Worm (Caenorhabditis elegans) whole organism, L3 larva: Measurements from ENCODE around the gene K10C9.7.

ENCODE experiments used
- ceh-28 ChIP-seq: fragments of 150-350 bp; optimal IDR thresholded peaks from 2 replicates; lab custom pipeline; 2014; ENCODE audit warnings: missing biosample characterization, missing genetic modification reagents, missing genetic modification characterization
- egl-27 ChIP-seq: sonication (generic microtip); optimal IDR thresholded peaks from 4 replicates; lab custom pipeline; 2017; ENCODE audit warnings: missing biosample characterization, missing genetic modification reagents, missing genetic modification characterization
- nfya-1 ChIP-seq: sonication (generic microtip); optimal IDR thresholded peaks from 2 replicates; lab custom pipeline; 2017; ENCODE audit warnings: missing genetic modification characterization, mild to moderate bottlenecking, missing compliant biosample characterization, antibody characterized with exemption, moderate library complexity; ENCODE audit not compliant: insufficient read depth
- sea-2 ChIP-seq: fragments of 150-350 bp; sonication (generic microtip); optimal IDR thresholded peaks from 4 replicates; lab custom pipeline; 2014; ENCODE audit warnings: missing biosample characterization, missing genetic modification reagents, missing genetic modification characterization

DNA sequence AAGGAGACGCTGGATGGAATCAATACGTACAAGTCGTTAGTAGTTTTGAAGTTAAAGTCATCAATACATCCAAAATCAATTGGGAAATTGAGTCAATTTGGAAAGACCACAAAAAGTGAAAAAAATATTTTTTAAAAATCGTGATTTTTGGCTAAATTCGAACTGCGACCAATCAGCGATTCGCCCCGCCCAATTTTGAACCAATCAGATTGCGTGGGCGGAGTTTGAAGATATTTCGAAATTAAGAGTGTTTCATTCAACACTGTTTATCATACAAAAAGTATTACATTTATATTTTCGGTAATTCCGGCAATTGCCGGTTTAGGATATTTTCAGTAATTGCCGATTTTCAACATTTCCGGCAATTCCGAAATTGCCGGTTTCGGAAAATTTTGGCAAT is 50.2 kb downstream of the K10C9.7 start:
- no peak for TF ChIP-seq sea-2 (GFP tag; lab: Kevin White, UChicago)
- peak; percentile 91 for TF ChIP-seq nfya-1 (tag; lab: Kevin White, UChicago)
- no peak for TF ChIP-seq ceh-28 (tag; lab: Kevin White, UChicago)
- TF ChIP-seq egl-27 (tag; lab: Kevin White, UChicago), result no peak
